Worm (Caenorhabditis elegans): Measurements from ENCODE around the gene ugt-36.

ugt-36 gene

DNA sequence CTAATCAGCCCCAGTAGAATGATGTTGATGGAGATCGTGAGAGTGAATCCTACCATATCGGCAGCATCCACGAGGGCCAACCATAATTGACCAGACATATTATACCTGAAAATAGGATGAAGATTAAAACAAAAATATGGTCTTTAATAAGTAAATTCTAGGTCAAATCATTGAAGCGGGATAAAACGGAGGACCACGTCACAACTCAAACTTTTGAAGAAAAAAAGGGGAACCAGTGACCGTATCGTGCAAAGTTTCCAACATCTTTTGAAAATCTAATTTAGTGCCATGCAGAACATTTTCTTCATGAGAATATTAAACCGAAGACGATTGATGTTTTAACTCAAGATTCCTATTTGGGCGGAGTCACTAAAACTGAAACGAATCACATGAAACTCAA, 28.5 kb upstream of the ugt-36 start, which contains the start of gene str-112:
TSS of gene str-112 (minus strand) at position 101 of the 400 bp plus-strand sequence.
- TF ChIP-seq ZK337.2 (GFP tag; IDR thresholded peaks at IDR 0.05) (no peak), ces-1 (GFP tag; optimal IDR thresholded peaks at IDR 0.05) (no peak), daf-16 (GFP tag; optimal IDR thresholded peaks at IDR 0.05) (no peak), daf-16 (tag; optimal IDR thresholded peaks at IDR 0.05) (no peak), fos-1 (tag; optimal IDR thresholded peaks at IDR 0.05) (no peak), dpl-1 (GFP tag; optimal IDR thresholded peaks at IDR 0.05) (no peak)

- no peak for TF ChIP-seq egl-27 (tag; optimal IDR thresholded peaks at IDR 0.05)
- TF ChIP-seq lin-29 (GFP tag; IDR thresholded peaks at IDR 0.05), result no peak
- peak; percentile 64 for TF ChIP-seq nhr-28 (tag; optimal IDR thresholded peaks at IDR 0.05)
- TF ChIP-seq zfp-2 (tag; optimal IDR thresholded peaks at IDR 0.05), result no peak
- peak in 1 of 2 experiments; percentile 91 for TF ChIP-seq unc-62 (GFP tag; optimal IDR thresholded peaks at IDR 0.05 in 1 of 2)
- no peak for TF ChIP-seq unc-62 (tag; optimal IDR thresholded peaks at IDR 0.05)
These were observed 26.4 kb upstream of the ugt-36 start for ce11 chrV:7140368-7140767.

ce11 chrV:7141864-7142263, 24.9 kb upstream of the ugt-36 start, which contains the start of gene ugt-40:
ugt-40 (minus strand) TSS chrV:7141964.
- peak; percentile 45 for TF ChIP-seq nhr-28 (tag; optimal IDR thresholded peaks at IDR 0.05)
- no peak for TF ChIP-seq Y48G9A.11 (GFP tag; IDR thresholded peaks at IDR 0.05)

DNA sequence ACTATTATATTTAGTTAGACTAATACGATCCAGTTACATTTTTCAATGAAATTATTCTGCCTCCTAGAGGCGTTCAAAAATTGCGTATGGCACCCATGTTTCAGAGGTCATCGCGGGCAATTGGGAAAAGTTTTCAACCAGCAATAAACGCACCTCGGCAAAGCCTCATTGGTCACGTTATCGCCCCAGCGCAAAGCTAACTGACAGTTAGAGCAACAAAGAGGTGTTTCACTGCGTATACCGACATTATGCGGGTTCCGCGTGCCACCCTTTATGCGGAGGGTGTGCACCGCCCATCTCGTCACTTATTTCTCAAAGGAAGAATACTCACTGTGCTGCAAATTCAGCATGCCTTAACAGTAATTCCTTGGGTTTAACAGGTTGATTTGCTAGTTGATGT, 24.1 kb upstream of the ugt-36 start:
- TF ChIP-seq ceh-28 (tag; optimal IDR thresholded peaks at IDR 0.05) (no peak), gei-8 (GFP tag; optimal IDR thresholded peaks at IDR 0.05) (no peak), attf-4 (tag; optimal IDR thresholded peaks at IDR 0.05) (no peak), spr-1 (tag; optimal IDR thresholded peaks at IDR 0.05) (no peak), zip-11 (GFP tag; IDR thresholded peaks at IDR 0.05) (no peak), nhr-10 (tag; optimal IDR thresholded peaks at IDR 0.05) (no peak), mep-1 (tag; optimal IDR thresholded peaks at IDR 0.05) (no peak), php-3 (GFP tag; IDR thresholded peaks at IDR 0.05) (peak; percentile 72), fkh-10 (GFP tag; optimal IDR thresholded peaks at IDR 0.05) (no peak), daf-8 (GFP tag; IDR thresholded peaks at IDR 0.05) (no peak), dmd-9 (GFP tag; IDR thresholded peaks at IDR 0.05) (no peak), nhr-102 (tag; optimal IDR thresholded peaks at IDR 0.05) (peak; percentile 94), snpc-4 (tag; optimal IDR thresholded peaks at IDR 0.05) (peak; percentile 67), Y105C5A.15 (GFP tag; IDR thresholded peaks at IDR 0.05) (no peak), nhr-237 (tag; optimal IDR thresholded peaks at IDR 0.05) (no peak), tag-97 (GFP tag; IDR thresholded peaks at IDR 0.05) (no peak), tra-1 (GFP tag; IDR thresholded peaks at IDR 0.05) (0 out of 2 replicates have a peak, but pooled peaks have one; percentile 11), aha-1 (tag) (peak; percentile 94), nhr-42 (GFP tag; IDR thresholded peaks at IDR 0.05) (no peak), dmd-6 (GFP tag; IDR thresholded peaks at IDR 0.05) (peak; percentile 67), dmd-8 (GFP tag; IDR thresholded peaks at IDR 0.05) (no peak), daf-16 (GFP tag; optimal IDR thresholded peaks at IDR 0.05) (peak in 1 of 2 experiments; percentile 16), daf-16 (tag; optimal IDR thresholded peaks at IDR 0.05) (peak; percentile 58), lin-1 (GFP tag; IDR thresholded peaks at IDR 0.05) (no peak), ceh-82 (tag; optimal IDR thresholded peaks at IDR 0.05) (no peak), F49E8.2 (tag; optimal IDR thresholded peaks at IDR 0.05; ENCODE audit: borderline replicate concordance) (peak; percentile 76), Y48G9A.11 (GFP tag; IDR thresholded peaks at IDR 0.05) (peak; percentile 78), sdz-12 (GFP tag; optimal IDR thresholded peaks at IDR 0.05) (no peak), nhr-25 (tag; optimal IDR thresholded peaks at IDR 0.05; ENCODE audit: borderline replicate concordance, insufficient read depth) (no peak), hlh-11 (tag; optimal IDR thresholded peaks at IDR 0.05) (no peak), arid-1 (GFP tag; conservative IDR thresholded peaks at IDR 0.05) (no peak), pha-4 (GFP tag; IDR thresholded peaks at IDR 0.05) (no peak), pha-4 (tag; optimal IDR thresholded peaks at IDR 0.05) (no peak), hif-1 (tag; optimal IDR thresholded peaks at IDR 0.05) (no peak), ZK546.5 (tag; optimal IDR thresholded peaks at IDR 0.05) (no peak), ctbp-1 (GFP tag; IDR thresholded peaks at IDR 0.05) (no peak), nhr-6 (tag; optimal IDR thresholded peaks at IDR 0.05) (no peak), zfp-2 (tag; optimal IDR thresholded peaks at IDR 0.05) (no peak)

Data from whole organism, L4 larva.